Fruit fly (Drosophila melanogaster): Measurements from ENCODE around the gene CG7789.

Gene CG7789

dm6 chr3R:29777213-29777612 lies 25.8 kb upstream of the CG7789 start:
- TF ChIP-seq pan (optimal IDR thresholded peaks at IDR 0.05) (no peak), psq (optimal IDR thresholded peaks at IDR 0.05) (no peak), usp (GFP tag; optimal IDR thresholded peaks at IDR 0.05) (no peak), EcR (GFP tag; optimal IDR thresholded peaks at IDR 0.05) (no peak), CG8478 (optimal IDR thresholded peaks at IDR 0.05) (no peak), Dll (optimal IDR thresholded peaks at IDR 0.05) (no peak)

- peak; percentile 93 for TF ChIP-seq pan (optimal IDR thresholded peaks at IDR 0.05)
- peak in 1 of 2 experiments; percentile 0 for TF ChIP-seq EcR (GFP tag; optimal IDR thresholded peaks at IDR 0.05)
- TF ChIP-seq psq (optimal IDR thresholded peaks at IDR 0.05), result no peak
Measured at dm6 chr3R:29778139-29778984, 24.6 kb upstream of the CG7789 start.

- TF ChIP-seq psq (optimal IDR thresholded peaks at IDR 0.05) (no peak), pan (optimal IDR thresholded peaks at IDR 0.05) (no peak), EcR (GFP tag; optimal IDR thresholded peaks at IDR 0.05) (no peak), usp (GFP tag; optimal IDR thresholded peaks at IDR 0.05) (no peak), CG8478 (optimal IDR thresholded peaks at IDR 0.05) (no peak), Dll (optimal IDR thresholded peaks at IDR 0.05) (no peak)
Measured at dm6 chr3R:29778985-29779298, 24.1 kb upstream of the CG7789 start.

dm6 chr3R:29780402-29781029 lies 22.5 kb upstream of the CG7789 start, which contains the start of gene fig:
Gene fig, minus strand, starts transcription at chr3R:29780452.
- TF ChIP-seq psq (optimal IDR thresholded peaks at IDR 0.05) (no peak), usp (GFP tag; optimal IDR thresholded peaks at IDR 0.05) (no peak), CG8478 (optimal IDR thresholded peaks at IDR 0.05) (no peak), Dll (optimal IDR thresholded peaks at IDR 0.05) (no peak), EcR (GFP tag; optimal IDR thresholded peaks at IDR 0.05) (no peak), pan (optimal IDR thresholded peaks at IDR 0.05) (no peak)

- TF ChIP-seq Dll (optimal IDR thresholded peaks at IDR 0.05) (no peak), CG8478 (optimal IDR thresholded peaks at IDR 0.05) (no peak), pan (optimal IDR thresholded peaks at IDR 0.05) (no peak), usp (GFP tag; optimal IDR thresholded peaks at IDR 0.05) (no peak), psq (optimal IDR thresholded peaks at IDR 0.05) (no peak), EcR (GFP tag; optimal IDR thresholded peaks at IDR 0.05) (no peak)
Measured at dm6 chr3R:29781874-29782273, 21.1 kb upstream of the CG7789 start.

- TF ChIP-seq psq (optimal IDR thresholded peaks at IDR 0.05) (no peak), usp (GFP tag; optimal IDR thresholded peaks at IDR 0.05) (no peak), Dll (optimal IDR thresholded peaks at IDR 0.05) (peak; percentile 75)
Measured at dm6 chr3R:29782367-29782766, 20.6 kb upstream of the CG7789 start.

- TF ChIP-seq usp (GFP tag; optimal IDR thresholded peaks at IDR 0.05) (no peak), psq (optimal IDR thresholded peaks at IDR 0.05) (no peak), Dll (optimal IDR thresholded peaks at IDR 0.05) (no peak), pan (optimal IDR thresholded peaks at IDR 0.05) (no peak), EcR (GFP tag; optimal IDR thresholded peaks at IDR 0.05) (no peak), CG8478 (optimal IDR thresholded peaks at IDR 0.05) (no peak)
Measured at dm6 chr3R:29783210-29783609, 19.8 kb upstream of the CG7789 start.

- no peak for TF ChIP-seq EcR (GFP tag; optimal IDR thresholded peaks at IDR 0.05)
- TF ChIP-seq Dll (optimal IDR thresholded peaks at IDR 0.05), result no peak
- no peak for TF ChIP-seq pan (optimal IDR thresholded peaks at IDR 0.05)
- no peak for TF ChIP-seq psq (optimal IDR thresholded peaks at IDR 0.05)
- TF ChIP-seq CG8478 (optimal IDR thresholded peaks at IDR 0.05), result no peak
- no peak for TF ChIP-seq usp (GFP tag; optimal IDR thresholded peaks at IDR 0.05)
Measured at dm6 chr3R:29785242-29785641, 17.8 kb upstream of the CG7789 start.

- TF ChIP-seq psq (optimal IDR thresholded peaks at IDR 0.05) (no peak), EcR (GFP tag; optimal IDR thresholded peaks at IDR 0.05) (no peak), Dll (optimal IDR thresholded peaks at IDR 0.05) (no peak), pan (optimal IDR thresholded peaks at IDR 0.05) (no peak), usp (GFP tag; optimal IDR thresholded peaks at IDR 0.05) (no peak), CG8478 (optimal IDR thresholded peaks at IDR 0.05) (no peak)
Measured at dm6 chr3R:29786016-29786996, 16.7 kb upstream of the CG7789 start.

dm6 chr3R:29787891-29788549 lies 15.0 kb upstream of the CG7789 start:
- no peak for TF ChIP-seq pan (optimal IDR thresholded peaks at IDR 0.05)

- TF ChIP-seq EcR (GFP tag; optimal IDR thresholded peaks at IDR 0.05) (no peak), Dll (optimal IDR thresholded peaks at IDR 0.05) (no peak), CG8478 (optimal IDR thresholded peaks at IDR 0.05) (no peak), psq (optimal IDR thresholded peaks at IDR 0.05) (no peak), usp (GFP tag; optimal IDR thresholded peaks at IDR 0.05) (no peak), pan (optimal IDR thresholded peaks at IDR 0.05) (no peak)
Measured at dm6 chr3R:29790183-29790582, 12.8 kb upstream of the CG7789 start.
